Worm (Caenorhabditis elegans) whole organism, late embryonic: ENCODE measurements around the gene D1005.4.

Source experiments
- ahr-1 ChIP-seq: sonication (generic microtip); optimal IDR thresholded peaks from 2 replicates; lab custom pipeline; 2016; ENCODE audit warnings: missing genetic modification characterization, missing compliant biosample characterization
- dve-1 ChIP-seq: sonication (generic microtip); optimal IDR thresholded peaks from 2 replicates; lab custom pipeline; 2017; ENCODE audit warnings: antibody characterized with exemption, mild to moderate bottlenecking, missing genetic modification characterization, missing compliant biosample characterization
- npax-4 ChIP-seq: sonication (generic microtip); optimal IDR thresholded peaks from 2 replicates; lab custom pipeline; 2016; ENCODE audit warnings: missing genetic modification characterization, missing compliant biosample characterization

DNA sequence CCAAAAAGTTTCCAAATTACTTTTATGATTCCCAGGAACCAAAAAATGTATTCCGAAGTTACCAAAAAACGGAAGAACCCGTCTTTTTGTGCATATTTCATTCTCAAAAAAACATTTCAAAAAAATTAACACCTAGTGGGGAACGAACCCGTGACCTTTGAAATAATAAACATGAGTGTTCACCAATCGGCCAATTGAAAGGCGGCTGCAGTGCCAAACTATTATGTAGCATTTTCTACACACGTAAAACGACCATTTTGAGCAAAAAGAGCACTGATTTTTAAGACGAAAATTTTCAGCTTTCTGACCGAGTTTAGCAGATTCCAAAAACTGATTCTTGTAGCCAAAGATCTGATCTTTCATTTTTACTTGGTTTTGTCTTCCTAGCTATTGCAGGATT, 5.4 kb upstream of the D1005.4 start:
- TF ChIP-seq dve-1: no peak
- TF ChIP-seq npax-4 (tag; lab: Kevin White, UChicago): no peak
- no peak for TF ChIP-seq ahr-1
